Worm (Caenorhabditis elegans) whole organism, late embryonic: ENCODE results near the gene lips-13.

Experiments used
- C38D4.7 ChIP-seq: fragments of 200-800 bp; sonication (Bioruptor generic); optimal IDR thresholded peaks from 2 replicates; lab custom pipeline; 2018; ENCODE audit warnings: mild to moderate bottlenecking, missing genetic modification characterization, moderate library complexity, missing compliant biosample characterization
- F13H6.1 ChIP-seq: sonication (generic microtip); optimal IDR thresholded peaks from 2 replicates; lab custom pipeline; 2016; ENCODE audit warnings: missing genetic modification characterization, missing compliant biosample characterization
- K09A11.1 ChIP-seq: sonication (generic microtip); optimal IDR thresholded peaks from 2 replicates; lab custom pipeline; 2017; ENCODE audit warnings: antibody characterized with exemption, mild to moderate bottlenecking, missing genetic modification characterization, missing compliant biosample characterization; ENCODE audit not compliant: insufficient read depth
- Y22D7AL.16 ChIP-seq: sonication (generic microtip); optimal IDR thresholded peaks from 2 replicates; lab custom pipeline; 2016; ENCODE audit warnings: missing genetic modification characterization, missing compliant biosample characterization
- ahr-1 ChIP-seq: sonication (generic microtip); optimal IDR thresholded peaks from 2 replicates; lab custom pipeline; 2016; ENCODE audit warnings: missing genetic modification characterization, missing compliant biosample characterization
- ceh-14 ChIP-seq: sonication (generic microtip); optimal IDR thresholded peaks from 2 replicates; lab custom pipeline; 2016; ENCODE audit warnings: missing genotype, missing genetic modification characterization, missing compliant biosample characterization
- ceh-18 ChIP-seq: sonication (generic microtip); optimal IDR thresholded peaks from 2 replicates; lab custom pipeline; 2016; ENCODE audit warnings: missing genetic modification characterization, missing compliant biosample characterization
- ceh-19 ChIP-seq: fragments of 200-800 bp; sonication (Bioruptor generic); optimal IDR thresholded peaks from 2 replicates; lab custom pipeline; 2018; ENCODE audit warnings: mild to moderate bottlenecking, missing genetic modification characterization, missing compliant biosample characterization
- ceh-24 ChIP-seq: sonication (generic microtip); optimal IDR thresholded peaks from 2 replicates; lab custom pipeline; 2016; ENCODE audit warnings: mild to moderate bottlenecking, missing genetic modification characterization, missing compliant biosample characterization
- ceh-31 ChIP-seq: sonication (generic microtip); optimal IDR thresholded peaks from 2 replicates; lab custom pipeline; 2016; ENCODE audit warnings: missing genetic modification characterization, missing compliant biosample characterization
- ceh-45 ChIP-seq: fragments of 200-800 bp; sonication (Bioruptor generic); IDR thresholded peaks from 2 replicates; pipeline ENCODE4 v1.3.6; 2022; ENCODE audit warnings: missing genetic modification reagents, missing genetic modification characterization, missing compliant biosample characterization
- ceh-9 ChIP-seq: sonication (generic microtip); optimal IDR thresholded peaks from 2 replicates; lab custom pipeline; 2016; ENCODE audit warnings: mild to moderate bottlenecking, missing genetic modification characterization, inconsistent platforms, missing compliant biosample characterization
- che-1 ChIP-seq: sonication (generic microtip); optimal IDR thresholded peaks from 2 replicates; lab custom pipeline; 2016; ENCODE audit warnings: mild to moderate bottlenecking, missing genetic modification characterization, missing compliant biosample characterization
- dve-1 ChIP-seq: sonication (generic microtip); optimal IDR thresholded peaks from 2 replicates; lab custom pipeline; 2017; ENCODE audit warnings: antibody characterized with exemption, mild to moderate bottlenecking, missing genetic modification characterization, missing compliant biosample characterization
- ets-4 ChIP-seq: sonication (generic microtip); optimal IDR thresholded peaks from 2 replicates; lab custom pipeline; 2016; ENCODE audit warnings: missing genetic modification characterization, missing compliant biosample characterization
- eyg-1 ChIP-seq: sonication (generic microtip); optimal IDR thresholded peaks from 2 replicates; lab custom pipeline; 2016; ENCODE audit warnings: missing genotype, missing genetic modification characterization, missing compliant biosample characterization
- fkh-6 ChIP-seq: sonication (generic microtip); optimal IDR thresholded peaks from 2 replicates; lab custom pipeline; 2016; ENCODE audit warnings: missing genetic modification characterization, missing compliant biosample characterization
- gmeb-2 ChIP-seq: sonication (generic microtip); optimal IDR thresholded peaks from 2 replicates; lab custom pipeline; 2016; ENCODE audit warnings: missing genetic modification characterization, inconsistent platforms, missing compliant biosample characterization
- hlh-13 ChIP-seq: fragments of 200-800 bp; sonication (Bioruptor generic); optimal IDR thresholded peaks from 2 replicates; lab custom pipeline; 2018; ENCODE audit warnings: mild to moderate bottlenecking, missing genetic modification characterization, missing compliant biosample characterization
- hlh-15 ChIP-seq: sonication (generic microtip); optimal IDR thresholded peaks from 2 replicates; lab custom pipeline; 2016; ENCODE audit warnings: missing genetic modification characterization, missing compliant biosample characterization
- lim-6 ChIP-seq: sonication (generic microtip); optimal IDR thresholded peaks from 2 replicates; lab custom pipeline; 2016; ENCODE audit warnings: missing genetic modification characterization, missing compliant biosample characterization
- madf-2 ChIP-seq: sonication (generic microtip); optimal IDR thresholded peaks from 2 replicates; lab custom pipeline; 2017; ENCODE audit warnings: missing genetic modification characterization, missing compliant biosample characterization
- nfya-1 ChIP-seq: sonication (generic microtip); optimal IDR thresholded peaks from 2 replicates; lab custom pipeline; 2017; ENCODE audit warnings: missing genetic modification characterization, mild to moderate bottlenecking, missing compliant biosample characterization, antibody characterized with exemption, moderate library complexity
- nhr-11 ChIP-seq: fragments of 150-350 bp; optimal IDR thresholded peaks from 2 replicates; lab custom pipeline; 2014; ENCODE audit warnings: missing biosample characterization, missing genetic modification characterization
- nhr-232 ChIP-seq: sonication (generic microtip); optimal IDR thresholded peaks from 2 replicates; lab custom pipeline; 2016; ENCODE audit warnings: missing genetic modification characterization, missing compliant biosample characterization
- pha-2 ChIP-seq: sonication (generic microtip); optimal IDR thresholded peaks from 2 replicates; lab custom pipeline; 2017; ENCODE audit warnings: mild to moderate bottlenecking, missing genetic modification characterization, missing compliant biosample characterization
- pqm-1 ChIP-seq: sonication (generic microtip); optimal IDR thresholded peaks from 2 replicates; lab custom pipeline; 2016; ENCODE audit warnings: missing genetic modification characterization, missing compliant biosample characterization
- rnt-1 ChIP-seq: sonication (generic microtip); optimal IDR thresholded peaks from 2 replicates; lab custom pipeline; 2016; ENCODE audit warnings: missing genetic modification characterization, missing compliant biosample characterization
- sdc-2 ChIP-seq: sonication (generic microtip); optimal IDR thresholded peaks from 2 replicates; lab custom pipeline; 2016; ENCODE audit warnings: missing genotype, missing genetic modification characterization, missing compliant biosample characterization
- sox-2 ChIP-seq: fragments of 200-800 bp; sonication (Bioruptor generic); IDR thresholded peaks from 2 replicates; pipeline ENCODE4 v1.3.6; 2022; ENCODE audit warnings: missing genetic modification reagents, missing genetic modification characterization, missing compliant biosample characterization
- tbx-2 ChIP-seq: sonication (generic microtip); optimal IDR thresholded peaks from 2 replicates; lab custom pipeline; 2016; ENCODE audit warnings: missing genetic modification characterization, missing compliant biosample characterization
- tbx-7 ChIP-seq: sonication (generic microtip); optimal IDR thresholded peaks from 2 replicates; lab custom pipeline; 2016; ENCODE audit warnings: missing genotype, missing genetic modification characterization, missing compliant biosample characterization
- unc-3 ChIP-seq, 2 experiments: fragments of 200-800 bp in 1 of 2; sonication (Bioruptor generic) in 1 of 2; sonication (generic microtip) in 1 of 2; conservative IDR thresholded peaks in 1 of 2; optimal IDR thresholded peaks in 1 of 2; 2 replicates each; pipeline versions ENCODE4 v1.3.6 to Lab custom; 2016 to 2022; ENCODE audit warnings: missing compliant biosample characterization in 2 of 2, missing genetic modification characterization in 2 of 2, missing genetic modification reagents in 1 of 2
- unc-42 ChIP-seq: sonication (generic microtip); optimal IDR thresholded peaks from 2 replicates; lab custom pipeline; 2016; ENCODE audit warnings: missing genotype, missing genetic modification characterization, missing compliant biosample characterization
- unc-55 ChIP-seq: sonication (generic microtip); optimal IDR thresholded peaks from 2 replicates; lab custom pipeline; 2017; ENCODE audit warnings: missing biosample characterization, missing genetic modification reagents, missing genetic modification characterization
- zip-5 ChIP-seq: sonication (generic microtip); optimal IDR thresholded peaks from 2 replicates; lab custom pipeline; 2016; ENCODE audit warnings: missing genetic modification characterization, missing compliant biosample characterization

lips-13 gene

DNA sequence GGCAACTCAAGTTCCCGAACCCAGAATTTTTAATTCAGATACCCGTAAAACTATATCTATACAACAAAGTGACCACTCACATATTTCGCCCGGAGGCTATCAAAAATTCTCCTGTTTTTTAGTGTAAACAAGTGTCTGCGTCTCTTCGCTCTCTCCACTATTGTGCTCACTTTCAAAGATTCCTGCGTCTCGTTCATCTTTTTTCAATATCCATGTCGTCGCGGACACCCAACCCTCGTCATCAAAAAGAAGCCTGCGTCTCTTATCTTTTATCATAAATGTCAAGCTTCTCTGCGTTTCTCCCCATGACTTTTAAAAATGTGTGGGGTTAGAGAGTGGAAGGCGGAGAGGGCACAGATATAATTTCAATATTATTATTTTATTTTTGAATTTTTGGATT lies 32.9 kb downstream of the lips-13 start:
- TF ChIP-seq nfya-1 (tag; lab: Kevin White, UChicago) (peak; percentile 41), tbx-2 (peak; percentile 2), ceh-9 (tag; lab: Kevin White, UChicago) (no peak), F13H6.1 (peak; percentile 27), Y22D7AL.16 (tag; lab: Kevin White, UChicago) (no peak), unc-55 (GFP tag; lab: Kevin White, UChicago) (peak; percentile 44), ceh-18 (tag; lab: Kevin White, UChicago) (peak; percentile 8)

DNA sequence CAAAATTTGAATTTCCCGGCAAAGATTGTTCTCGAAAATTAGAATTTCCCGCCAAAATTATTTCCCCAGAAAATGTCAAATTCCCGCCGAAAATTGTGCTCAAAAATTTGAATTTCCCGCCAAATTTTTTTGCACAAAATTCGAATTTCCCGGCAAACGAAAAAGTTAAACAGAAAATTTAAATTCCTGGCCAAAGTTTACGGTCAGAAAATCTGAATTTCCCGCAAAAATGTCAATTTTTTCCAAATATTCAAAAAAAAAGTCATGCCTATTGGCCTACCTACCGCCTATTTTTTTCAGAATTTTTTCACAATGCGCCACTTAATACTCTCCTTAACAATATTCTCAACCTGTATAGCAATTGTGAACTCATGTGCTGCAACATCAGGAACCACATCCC lies 35.0 kb downstream of the lips-13 start, which contains the start of gene K02E7.1:
Gene K02E7.1 (plus strand): TSS at position 301 of the 400 bp plus-strand sequence.
- no peak for TF ChIP-seq ceh-45
- no peak for TF ChIP-seq ceh-24 (tag; lab: Kevin White, UChicago)

DNA sequence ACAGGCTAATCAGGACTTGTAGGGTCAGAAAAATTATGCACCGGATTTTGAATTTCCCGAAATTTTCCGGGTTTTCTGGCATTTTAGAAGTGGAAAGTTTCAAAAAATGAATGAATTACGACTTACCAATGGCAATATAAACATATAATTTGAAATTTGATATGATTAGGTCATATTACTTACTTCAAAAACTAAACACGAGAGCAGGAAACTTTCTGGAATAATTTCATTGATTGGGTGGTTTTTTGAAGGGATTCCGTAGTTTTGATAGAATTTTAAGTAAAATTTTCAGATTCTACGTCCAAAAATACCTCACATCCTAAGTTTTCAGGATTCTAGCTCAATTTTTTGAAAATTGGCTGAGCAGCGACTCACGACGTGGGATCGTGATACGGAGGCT lies 42.4 kb downstream of the lips-13 start, which contains the start of gene K02E7.11:
Gene K02E7.11 (minus strand): TSS at position 101 of the 400 bp plus-strand sequence.
- TF ChIP-seq che-1 (tag; lab: Kevin White, UChicago) (no peak), hlh-15 (no peak), unc-3 (GFP tag; conservative IDR thresholded peaks at IDR 0.05; lab: Robert Waterston, UW) (no peak), unc-3 (tag; optimal IDR thresholded peaks at IDR 0.05; lab: Kevin White, UChicago) (no peak), dve-1 (tag; lab: Kevin White, UChicago) (no peak), ceh-31 (tag; lab: Kevin White, UChicago) (no peak), rnt-1 (no peak)

DNA sequence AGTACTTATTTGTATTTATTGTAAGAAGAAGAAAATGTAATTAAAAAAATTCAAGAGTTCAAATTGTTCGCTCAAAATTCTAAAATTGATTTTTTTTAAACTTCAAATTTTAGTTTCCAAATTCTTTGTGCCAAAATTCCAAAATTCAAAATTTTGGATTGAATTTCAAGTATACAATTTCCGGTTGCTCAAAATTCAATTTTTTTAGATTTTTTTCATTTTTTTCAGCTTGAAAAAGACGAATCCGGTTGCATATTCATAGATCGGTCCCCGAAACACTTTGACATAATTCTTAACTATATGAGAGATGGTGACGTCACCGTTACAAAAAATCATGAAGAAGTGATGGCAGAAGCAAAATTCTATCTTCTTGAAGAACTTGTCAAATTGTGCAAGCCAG lies 45.7 kb downstream of the lips-13 start, which contains the start of gene K02E7.4:
Gene K02E7.4 (plus strand): TSS at position 301 of the 400 bp plus-strand sequence.
- no peak for TF ChIP-seq hlh-13
- no peak for TF ChIP-seq fkh-6 (tag; lab: Kevin White, UChicago)
- no peak for TF ChIP-seq unc-42 (tag; lab: Kevin White, UChicago)
- TF ChIP-seq ets-4 (tag; lab: Kevin White, UChicago): no peak
- no peak for TF ChIP-seq ceh-14 (tag; lab: Kevin White, UChicago)
- no peak for TF ChIP-seq pqm-1 (tag; lab: Kevin White, UChicago)
- TF ChIP-seq C38D4.7 (GFP tag; lab: Kevin White, UChicago): no peak
- TF ChIP-seq lim-6 (tag; lab: Kevin White, UChicago): no peak
- no peak for TF ChIP-seq sox-2
- no peak for TF ChIP-seq pha-2 (tag; lab: Kevin White, UChicago)
- TF ChIP-seq nhr-11: no peak
- TF ChIP-seq madf-2 (tag; lab: Kevin White, UChicago): no peak
- no peak for TF ChIP-seq zip-5
- TF ChIP-seq K09A11.1 (tag; lab: Kevin White, UChicago): no peak
- no peak for TF ChIP-seq che-1 (tag; lab: Kevin White, UChicago)
- TF ChIP-seq tbx-7 (tag; lab: Kevin White, UChicago): no peak
- no peak for TF ChIP-seq sdc-2 (tag; lab: Kevin White, UChicago)
- TF ChIP-seq ceh-19: no peak
- TF ChIP-seq ahr-1 (tag; lab: Kevin White, UChicago): no peak
- no peak for TF ChIP-seq gmeb-2

DNA sequence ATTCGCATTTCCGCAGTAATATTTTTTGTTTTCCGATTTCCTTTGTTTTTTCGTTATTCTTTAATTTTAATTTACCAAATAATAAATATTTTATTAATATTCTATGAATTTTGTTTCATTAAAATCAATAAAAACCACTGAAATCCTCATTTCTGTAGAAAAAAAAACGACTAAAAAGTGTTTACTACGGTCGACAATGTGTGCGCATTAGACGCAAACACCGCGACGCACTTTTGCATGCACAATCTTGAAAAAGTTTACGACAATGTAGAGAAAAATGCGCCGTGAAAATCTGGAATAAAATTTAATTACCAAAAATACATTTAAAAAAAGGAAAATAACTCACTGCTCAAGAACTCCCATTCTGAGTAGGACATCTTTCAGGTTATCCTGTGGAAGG lies 46.4 kb downstream of the lips-13 start:
- no peak for TF ChIP-seq C38D4.7 (GFP tag; lab: Kevin White, UChicago)
- TF ChIP-seq eyg-1: no peak
- no peak for TF ChIP-seq nhr-232 (tag; lab: Kevin White, UChicago)
